Worm (Caenorhabditis elegans): ENCODE data around the gene lron-10.
A peak's percentile ranks its signal among the peaks of the same experiment; 100 is the strongest.

The lron-10 gene

ce11 chrIII:10629043-10629442 lies 7.9 kb upstream of the lron-10 start, which contains the start of gene swt-4:
Gene swt-4 (minus strand): TSS chrIII:10629143.
- no peak for TF ChIP-seq vab-15 (tag; optimal IDR thresholded peaks at IDR 0.05)
- no peak for TF ChIP-seq unc-130 (tag; optimal IDR thresholded peaks at IDR 0.05)
- no peak for TF ChIP-seq pax-3 (tag; optimal IDR thresholded peaks at IDR 0.05)
- no peak for TF ChIP-seq elt-3 (tag; optimal IDR thresholded peaks at IDR 0.05)
- TF ChIP-seq snpc-4 (tag; optimal IDR thresholded peaks at IDR 0.05) = no peak

DNA sequence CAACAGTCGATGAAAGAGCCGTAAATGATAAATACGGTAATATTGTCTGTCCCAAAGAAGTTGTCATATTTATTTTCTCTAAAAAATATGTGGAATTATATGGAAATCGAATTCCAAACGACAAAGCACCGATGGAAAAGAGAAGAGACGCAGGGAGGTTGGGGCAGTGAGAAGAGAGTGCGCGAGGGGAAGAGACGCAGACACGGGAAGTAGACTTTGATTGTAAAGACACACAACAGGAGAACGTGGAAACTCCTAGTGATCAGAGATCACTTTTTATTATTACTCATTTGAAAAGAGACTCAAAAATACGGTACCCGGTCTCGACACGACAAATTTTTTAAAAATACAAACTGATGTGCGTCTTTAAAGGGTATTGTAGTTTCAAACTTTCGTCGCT lies 7.2 kb upstream of the lron-10 start:
- TF ChIP-seq efl-1 (optimal IDR thresholded peaks at IDR 0.05) (peak; percentile 64 to 75), efl-1 (GFP tag; optimal IDR thresholded peaks at IDR 0.05 in 1 of 2) (peak in 1 of 2 experiments; percentile 30), mep-1 (tag; optimal IDR thresholded peaks at IDR 0.05) (peak; percentile 33), nhr-90 (tag; optimal IDR thresholded peaks at IDR 0.05; ENCODE audit: poor library complexity) (peak; percentile 45), lsy-2 (tag; optimal IDR thresholded peaks at IDR 0.05) (peak; percentile 45 to 59), lin-35 (GFP tag; optimal IDR thresholded peaks at IDR 0.05) (peak; percentile 26 to 43), nhr-47 (tag; optimal IDR thresholded peaks at IDR 0.05) (peak; percentile 64), rnt-1 (tag; optimal IDR thresholded peaks at IDR 0.05) (peak; percentile 74), skn-1 (tag; optimal IDR thresholded peaks at IDR 0.05) (peak; percentile 31), ceh-88 (GFP tag; IDR thresholded peaks at IDR 0.05) (no peak), elt-2 (tag; optimal IDR thresholded peaks at IDR 0.05) (no peak), tbx-2 (tag; optimal IDR thresholded peaks at IDR 0.05) (peak; percentile 47), mdl-1 (tag; optimal IDR thresholded peaks at IDR 0.05) (peak in 1 of 2 experiments; percentile 58), F16B12.6 (tag; optimal IDR thresholded peaks at IDR 0.05) (no peak), fkh-8 (tag; optimal IDR thresholded peaks at IDR 0.05) (no peak), nhr-71 (tag; optimal IDR thresholded peaks at IDR 0.05) (peak; percentile 75), xbp-1 (tag; optimal IDR thresholded peaks at IDR 0.05) (peak; percentile 2), C34B4.2 (tag; optimal IDR thresholded peaks at IDR 0.05) (no peak), jun-1 (tag; optimal IDR thresholded peaks at IDR 0.05) (peak; percentile 0), lin-14 (GFP tag; optimal IDR thresholded peaks at IDR 0.05) (peak; percentile 75), sptf-1 (tag; optimal IDR thresholded peaks at IDR 0.05) (no peak), elt-3 (tag; optimal IDR thresholded peaks at IDR 0.05) (no peak), snpc-4 (tag; optimal IDR thresholded peaks at IDR 0.05) (peak; percentile 37), lir-3 (tag; optimal IDR thresholded peaks at IDR 0.05; ENCODE audit: poor library complexity) (peak; percentile 8), aha-1 (tag; optimal IDR thresholded peaks at IDR 0.05) (no peak), dpl-1 (GFP tag; optimal IDR thresholded peaks at IDR 0.05) (peak in 2 of 3 experiments; percentile 39 to 42), zag-1 (tag; optimal IDR thresholded peaks at IDR 0.05) (no peak), unc-130 (tag; optimal IDR thresholded peaks at IDR 0.05) (no peak), nhr-12 (tag; optimal IDR thresholded peaks at IDR 0.05) (no peak), nhr-20 (tag; optimal IDR thresholded peaks at IDR 0.05) (peak; percentile 61), nhr-19 (GFP tag; conservative IDR thresholded peaks at IDR 0.05) (no peak), snu-23 (GFP tag; optimal IDR thresholded peaks at IDR 0.05) (peak; percentile 59), egl-27 (tag; optimal IDR thresholded peaks at IDR 0.05) (no peak), dsc-1 (tag; optimal IDR thresholded peaks at IDR 0.05) (peak; percentile 38), ceh-82 (tag; optimal IDR thresholded peaks at IDR 0.05) (peak in 1 of 3 experiments; percentile 18), swsn-7 (tag; optimal IDR thresholded peaks at IDR 0.05) (peak; percentile 68)

ce11 chrIII:10624564-10624963 lies 3.4 kb upstream of the lron-10 start:
- no peak for TF ChIP-seq fkh-4 (tag; optimal IDR thresholded peaks at IDR 0.05; ENCODE audit: borderline replicate concordance)
- TF ChIP-seq ceh-63 (GFP tag; optimal IDR thresholded peaks at IDR 0.05) = no peak
- no peak for TF ChIP-seq elt-2 (tag; optimal IDR thresholded peaks at IDR 0.05)
- peak; percentile 53 for TF ChIP-seq nhr-19 (GFP tag; conservative IDR thresholded peaks at IDR 0.05)
- TF ChIP-seq nhr-90 (tag; optimal IDR thresholded peaks at IDR 0.05; ENCODE audit: poor library complexity) = peak; percentile 49
- no peak for TF ChIP-seq pag-3 (tag; optimal IDR thresholded peaks at IDR 0.05; ENCODE audit: borderline replicate concordance, insufficient read depth)
- peak in 1 of 2 experiments; percentile 36 for TF ChIP-seq mdl-1 (tag; optimal IDR thresholded peaks at IDR 0.05)
- no peak for TF ChIP-seq egl-13 (tag; optimal IDR thresholded peaks at IDR 0.05)
- no peak for TF ChIP-seq ces-1 (GFP tag; optimal IDR thresholded peaks at IDR 0.05)
- TF ChIP-seq nhr-11 (tag; optimal IDR thresholded peaks at IDR 0.05) = no peak
- TF ChIP-seq nhr-76 (tag; optimal IDR thresholded peaks at IDR 0.05) = no peak
- no peak for TF ChIP-seq lin-15B (tag; optimal IDR thresholded peaks at IDR 0.05)
- TF ChIP-seq lsy-2 (tag; optimal IDR thresholded peaks at IDR 0.05) = peak; percentile 29 to 66
- peak; percentile 23 for TF ChIP-seq unc-130 (tag; optimal IDR thresholded peaks at IDR 0.05)
- TF ChIP-seq F16B12.6 (tag; optimal IDR thresholded peaks at IDR 0.05) = no peak
- TF ChIP-seq elt-3 (tag; optimal IDR thresholded peaks at IDR 0.05) = no peak
- no peak for TF ChIP-seq mab-9 (GFP tag; IDR thresholded peaks at IDR 0.05)
- TF ChIP-seq dpl-1 (GFP tag; optimal IDR thresholded peaks at IDR 0.05) = peak; percentile 26 to 42 (median 35)
- no peak for TF ChIP-seq ceh-82 (tag; optimal IDR thresholded peaks at IDR 0.05)
- no peak for TF ChIP-seq hlh-17 (GFP tag; optimal IDR thresholded peaks at IDR 0.05; ENCODE audit: borderline replicate concordance)
- no peak for TF ChIP-seq nhr-84 (tag; optimal IDR thresholded peaks at IDR 0.05)
